Worm (Caenorhabditis elegans) whole organism, L3 larva: ENCODE data around the gene C08F11.1.

Source experiments
- ZK546.5 ChIP-seq: sonication (generic microtip); optimal IDR thresholded peaks from 2 replicates; lab custom pipeline; 2017; ENCODE audit warnings: missing biosample characterization, missing genetic modification characterization
- aly-2 ChIP-seq: fragments of 150-350 bp; optimal IDR thresholded peaks from 2 replicates; lab custom pipeline; 2014; ENCODE audit warnings: missing biosample characterization, missing genetic modification characterization
- ama-1 ChIP-seq: fragments of 150-350 bp; optimal IDR thresholded peaks from 2 replicates; lab custom pipeline; 2018
- ceh-16 ChIP-seq: sonication (generic microtip); optimal IDR thresholded peaks from 2 replicates; lab custom pipeline; 2017; ENCODE audit warnings: missing biosample characterization, missing genetic modification characterization
- ceh-9 ChIP-seq: sonication (generic microtip); optimal IDR thresholded peaks from 2 replicates; lab custom pipeline; 2018; ENCODE audit warnings: missing biosample characterization, missing genetic modification characterization
- daf-12 ChIP-seq: fragments of 150-350 bp; optimal IDR thresholded peaks from 2 replicates; lab custom pipeline; 2014; ENCODE audit warnings: missing biosample characterization, missing genetic modification reagents, missing genetic modification characterization
- egl-5 ChIP-seq: fragments of 150-350 bp; optimal IDR thresholded peaks from 2 replicates; lab custom pipeline; 2017; ENCODE audit warnings: missing biosample characterization, missing genetic modification reagents, missing genetic modification characterization, inconsistent platforms
- elt-2 ChIP-seq: sonication (generic microtip); optimal IDR thresholded peaks from 2 replicates; lab custom pipeline; 2016; ENCODE audit warnings: missing genetic modification reagents, mild to moderate bottlenecking, missing genetic modification characterization, missing compliant biosample characterization
- fkh-10 ChIP-seq: sonication (generic microtip); optimal IDR thresholded peaks from 2 replicates; lab custom pipeline; 2017; ENCODE audit warnings: missing biosample characterization, missing genetic modification reagents, missing genetic modification characterization
- fkh-2 ChIP-seq: fragments of 150-350 bp; optimal IDR thresholded peaks from 2 replicates; lab custom pipeline; 2014; ENCODE audit warnings: missing biosample characterization, missing genetic modification reagents, missing genetic modification characterization
- fos-1 ChIP-seq: fragments of 150-350 bp; optimal IDR thresholded peaks from 2 replicates; lab custom pipeline; 2014; ENCODE audit warnings: missing biosample characterization, missing genetic modification characterization
- jun-1 ChIP-seq: fragments of 150-350 bp; optimal IDR thresholded peaks from 2 replicates; lab custom pipeline; 2014; ENCODE audit warnings: missing biosample characterization, missing genetic modification reagents, missing genetic modification characterization
- lin-15B ChIP-seq: fragments of 150-350 bp; optimal IDR thresholded peaks from 2 replicates; lab custom pipeline; 2014; ENCODE audit warnings: missing biosample characterization, missing genetic modification characterization
- lin-39 ChIP-seq: fragments of 150-350 bp; optimal IDR thresholded peaks from 2 replicates; lab custom pipeline; 2018; ENCODE audit warnings: missing biosample characterization, missing genetic modification reagents, missing genetic modification characterization
- lsy-12 ChIP-seq: sonication (generic microtip); optimal IDR thresholded peaks from 2 replicates; lab custom pipeline; 2016; ENCODE audit warnings: mild to moderate bottlenecking, missing genetic modification characterization, missing compliant biosample characterization
- mml-1 ChIP-seq: fragments of 150-350 bp; sonication (generic microtip); optimal IDR thresholded peaks from 3 replicates; lab custom pipeline; 2014; ENCODE audit warnings: missing biosample characterization, missing genetic modification characterization
- nhr-11 ChIP-seq: fragments of 150-350 bp; optimal IDR thresholded peaks from 2 replicates; lab custom pipeline; 2014; ENCODE audit warnings: missing biosample characterization, missing genetic modification characterization
- nhr-12 ChIP-seq: fragments of 150-350 bp; optimal IDR thresholded peaks from 2 replicates; lab custom pipeline; 2014; ENCODE audit warnings: missing biosample characterization, missing genetic modification characterization
- nhr-237 ChIP-seq: fragments of 150-350 bp; optimal IDR thresholded peaks from 2 replicates; lab custom pipeline; 2014; ENCODE audit warnings: missing biosample characterization, missing genetic modification characterization
- nhr-25 ChIP-seq: sonication (generic microtip); optimal IDR thresholded peaks from 2 replicates; lab custom pipeline; 2017; ENCODE audit warnings: missing biosample characterization, missing genetic modification characterization
- nhr-67 ChIP-seq: fragments of 150-350 bp; optimal IDR thresholded peaks from 2 replicates; lab custom pipeline; 2014; ENCODE audit warnings: missing biosample characterization, missing genetic modification characterization
- nhr-77 ChIP-seq: fragments of 150-350 bp; optimal IDR thresholded peaks from 2 replicates; lab custom pipeline; 2014; ENCODE audit warnings: missing biosample characterization, missing genetic modification characterization
- pha-4 ChIP-seq: fragments of 150-350 bp; optimal IDR thresholded peaks from 2 replicates; lab custom pipeline; 2014; ENCODE audit warnings: missing biosample characterization, missing genetic modification reagents, missing genetic modification characterization
- pqm-1 ChIP-seq: fragments of 150-350 bp; optimal IDR thresholded peaks from 2 replicates; lab custom pipeline; 2017; ENCODE audit warnings: missing biosample characterization, missing genetic modification characterization, inconsistent platforms
- sea-2 ChIP-seq: fragments of 150-350 bp; sonication (generic microtip); optimal IDR thresholded peaks from 4 replicates; lab custom pipeline; 2014; ENCODE audit warnings: missing biosample characterization, missing genetic modification reagents, missing genetic modification characterization
- skn-1 ChIP-seq: fragments of 150-350 bp; optimal IDR thresholded peaks from 2 replicates; lab custom pipeline; 2014; ENCODE audit warnings: missing biosample characterization, missing genetic modification characterization
- snpc-4 ChIP-seq: fragments of 150-350 bp; optimal IDR thresholded peaks from 2 replicates; lab custom pipeline; 2014; ENCODE audit warnings: missing biosample characterization, missing genetic modification characterization
- tbx-2 ChIP-seq: sonication (generic microtip); optimal IDR thresholded peaks from 2 replicates; lab custom pipeline; 2016; ENCODE audit warnings: mild to moderate bottlenecking, missing genetic modification characterization, missing compliant biosample characterization
- unc-62 ChIP-seq: fragments of 150-350 bp; sonication (generic microtip); optimal IDR thresholded peaks from 4 replicates; lab custom pipeline; 2014; ENCODE audit warnings: missing biosample characterization, missing genetic modification reagents, missing genetic modification characterization
- zag-1 ChIP-seq: fragments of 150-350 bp; optimal IDR thresholded peaks from 2 replicates; lab custom pipeline; 2014; ENCODE audit warnings: missing biosample characterization, missing genetic modification characterization
- ztf-11 ChIP-seq: fragments of 150-350 bp; optimal IDR thresholded peaks from 2 replicates; lab custom pipeline; 2014; ENCODE audit warnings: missing biosample characterization, missing genetic modification characterization

The C08F11.1 gene

DNA sequence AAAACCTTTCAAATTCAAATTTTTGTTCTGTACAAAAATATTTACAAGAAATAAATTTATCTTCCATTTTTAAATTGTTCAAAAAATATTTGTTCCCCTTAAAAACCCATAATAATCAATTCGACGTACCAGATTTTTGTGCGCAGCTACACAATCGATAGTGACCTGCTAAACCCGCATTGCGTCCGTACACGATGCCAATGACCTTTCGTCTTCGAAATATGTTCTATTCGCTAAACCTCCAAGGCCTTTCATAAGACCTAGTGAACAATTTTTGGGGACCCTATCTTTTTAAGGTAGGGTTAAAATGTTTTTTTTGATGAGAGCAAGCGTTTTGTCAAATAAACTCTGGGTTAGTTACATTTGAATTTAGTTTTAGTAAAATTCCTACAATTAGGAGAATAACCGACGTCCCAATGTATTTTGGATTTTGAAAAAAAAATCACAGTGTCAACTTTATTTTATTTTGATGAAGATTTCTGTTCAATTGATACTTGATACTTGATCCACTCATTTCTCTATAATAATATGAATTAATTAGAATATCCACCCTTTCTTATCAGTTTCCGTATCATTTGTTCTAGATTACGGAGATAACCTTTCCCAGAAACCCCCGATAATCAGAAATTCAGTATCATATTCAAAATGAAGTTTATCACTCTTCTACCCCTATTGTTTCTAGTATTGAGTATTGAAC lies 21.5 kb upstream of the C08F11.1 start, which contains the start of gene Y45F10B.59:
Y45F10B.59 (plus strand) TSS at position 647 of the 697 bp plus-strand sequence.
- TF ChIP-seq snpc-4 (tag; lab: Kevin White, UChicago): peak; percentile 6
- no peak for TF ChIP-seq ceh-16 (tag; lab: Kevin White, UChicago)

DNA sequence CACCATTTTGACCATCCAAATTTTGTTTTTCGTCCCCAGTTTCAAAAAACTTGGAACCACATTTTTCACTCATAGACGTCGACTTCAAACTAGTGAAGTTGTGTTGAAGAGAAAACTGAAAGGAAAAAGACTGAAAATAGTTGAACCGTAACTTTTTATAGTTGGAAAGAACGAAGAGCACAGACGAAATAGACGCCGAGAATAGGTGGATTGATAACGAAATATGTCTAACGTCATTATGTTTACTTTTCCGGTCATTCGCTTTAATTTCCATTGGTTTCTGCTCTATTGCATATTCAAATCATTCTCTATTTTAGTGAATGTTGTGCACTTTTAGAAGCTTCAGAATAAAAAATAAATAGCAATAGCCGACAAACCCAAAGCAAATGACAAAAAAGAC lies 13.9 kb upstream of the C08F11.1 start, which contains the start of gene C08F11.13:
C08F11.13 (minus strand) TSS at position 138 of the 400 bp plus-strand sequence.
- TF ChIP-seq lin-15B (tag; lab: Kevin White, UChicago) (no peak), elt-2 (tag; lab: Kevin White, UChicago) (peak; percentile 69), sea-2 (GFP tag; lab: Kevin White, UChicago) (no peak), fos-1 (tag; lab: Kevin White, UChicago) (no peak), jun-1 (tag; lab: Kevin White, UChicago) (peak; percentile 0), lsy-12 (no peak), nhr-77 (tag; lab: Kevin White, UChicago) (no peak), tbx-2 (tag; lab: Kevin White, UChicago) (no peak), ZK546.5 (tag; lab: Kevin White, UChicago) (no peak), pqm-1 (tag; lab: Kevin White, UChicago) (peak; percentile 82), fkh-2 (tag; lab: Kevin White, UChicago) (no peak), daf-12 (tag; lab: Kevin White, UChicago) (no peak), nhr-237 (tag; lab: Kevin White, UChicago) (no peak), fkh-10 (GFP tag; lab: Kevin White, UChicago) (no peak), pha-4 (tag; lab: Kevin White, UChicago) (peak; percentile 60), skn-1 (no peak), lin-39 (tag; lab: Kevin White, UChicago) (no peak), zag-1 (tag; lab: Kevin White, UChicago) (no peak), ceh-9 (tag; lab: Kevin White, UChicago) (no peak), nhr-67 (no peak), nhr-11 (tag; lab: Kevin White, UChicago) (no peak), ceh-16 (tag; lab: Kevin White, UChicago) (no peak)

DNA sequence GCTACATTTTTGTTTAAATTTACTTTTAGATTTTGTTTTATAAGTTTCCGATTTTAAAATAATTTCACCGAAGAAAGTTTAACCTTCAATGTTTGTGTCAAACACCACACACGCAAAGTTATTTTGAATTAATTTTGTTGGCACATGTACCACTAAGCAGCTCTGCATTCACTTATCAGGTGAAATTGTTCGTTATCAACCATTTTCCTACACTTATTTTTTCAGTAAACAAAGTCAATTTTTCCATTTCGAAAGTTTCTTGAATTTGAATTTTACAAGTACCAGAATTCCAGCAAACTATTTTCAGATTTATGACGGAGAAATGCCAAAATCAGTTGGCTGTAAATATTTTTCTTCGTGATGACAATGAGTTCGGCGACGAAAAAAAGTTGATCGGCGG lies 4.4 kb upstream of the C08F11.1 start, which contains the start of gene C08F11.3:
C08F11.3 (plus strand) TSS at position 301 of the 400 bp plus-strand sequence.
- TF ChIP-seq lin-15B (tag; lab: Kevin White, UChicago) (no peak), elt-2 (tag; lab: Kevin White, UChicago) (peak; percentile 15), fos-1 (tag; lab: Kevin White, UChicago) (no peak), mml-1 (tag; lab: Kevin White, UChicago) (no peak), ceh-16 (tag; lab: Kevin White, UChicago) (no peak), nhr-25 (no peak), fkh-10 (GFP tag; lab: Kevin White, UChicago) (no peak), pha-4 (tag; lab: Kevin White, UChicago) (peak; percentile 19), daf-12 (tag; lab: Kevin White, UChicago) (no peak), egl-5 (no peak), ztf-11 (no peak), snpc-4 (tag; lab: Kevin White, UChicago) (no peak), nhr-12 (tag; lab: Kevin White, UChicago) (no peak)

ce11 chrIV:13626469-13626868 lies 2.8 kb downstream of the C08F11.1 start, which contains the start of gene sru-21:
sru-21 (plus strand) TSS chrIV:13626769.
- TF ChIP-seq fkh-10 (GFP tag; lab: Kevin White, UChicago) (no peak), fos-1 (tag; lab: Kevin White, UChicago) (no peak), aly-2 (tag; lab: Kevin White, UChicago) (no peak), sea-2 (GFP tag; lab: Kevin White, UChicago) (no peak), ceh-9 (tag; lab: Kevin White, UChicago) (no peak), ama-1 (no peak), ZK546.5 (tag; lab: Kevin White, UChicago) (no peak), unc-62 (GFP tag; lab: Kevin White, UChicago) (no peak)

DNA sequence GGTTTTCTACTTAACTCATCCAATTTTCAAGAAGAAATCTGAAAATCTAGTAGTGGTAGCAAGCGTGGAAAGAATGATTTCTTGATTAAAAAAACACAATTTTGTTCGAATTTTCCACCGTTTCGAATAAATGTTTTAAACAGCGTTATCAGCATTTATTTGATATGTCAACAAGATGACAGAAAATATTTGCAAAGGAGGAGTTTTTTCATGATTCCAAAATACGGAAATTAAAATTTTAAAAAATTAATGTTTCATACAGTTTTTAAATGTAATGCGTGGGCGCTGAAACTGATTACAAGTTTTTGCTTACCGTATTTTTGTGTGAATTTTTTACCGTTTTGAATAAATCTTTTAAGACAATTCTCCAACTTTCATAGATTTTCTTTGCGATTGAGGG lies 9.0 kb downstream of the C08F11.1 start:
- no peak for TF ChIP-seq nhr-77 (tag; lab: Kevin White, UChicago)
- TF ChIP-seq nhr-67: no peak
- peak; percentile 22 for TF ChIP-seq pha-4 (tag; lab: Kevin White, UChicago)
- TF ChIP-seq, all 47 proteins: peak for 1
